Fruit fly (Drosophila melanogaster) whole organism: ENCODE measurements around the gene mRpL19.

Experiments used
- CG8478 ChIP-seq: fragments of >200 bp; optimal IDR thresholded peaks from 2 replicates; lab custom pipeline; 2018; ENCODE audit warnings: inconsistent platforms
- Dll ChIP-seq: fragments of >200 bp; optimal IDR thresholded peaks from 2 replicates; lab custom pipeline; 2017
- psq ChIP-seq: fragments of >200 bp; optimal IDR thresholded peaks from 2 replicates; lab custom pipeline; 2017
- usp ChIP-seq: fragments of >200 bp; optimal IDR thresholded peaks from 2 replicates; lab custom pipeline; 2017; ENCODE audit warnings: missing biosample characterization, missing genetic modification characterization, mixed read lengths

DNA sequence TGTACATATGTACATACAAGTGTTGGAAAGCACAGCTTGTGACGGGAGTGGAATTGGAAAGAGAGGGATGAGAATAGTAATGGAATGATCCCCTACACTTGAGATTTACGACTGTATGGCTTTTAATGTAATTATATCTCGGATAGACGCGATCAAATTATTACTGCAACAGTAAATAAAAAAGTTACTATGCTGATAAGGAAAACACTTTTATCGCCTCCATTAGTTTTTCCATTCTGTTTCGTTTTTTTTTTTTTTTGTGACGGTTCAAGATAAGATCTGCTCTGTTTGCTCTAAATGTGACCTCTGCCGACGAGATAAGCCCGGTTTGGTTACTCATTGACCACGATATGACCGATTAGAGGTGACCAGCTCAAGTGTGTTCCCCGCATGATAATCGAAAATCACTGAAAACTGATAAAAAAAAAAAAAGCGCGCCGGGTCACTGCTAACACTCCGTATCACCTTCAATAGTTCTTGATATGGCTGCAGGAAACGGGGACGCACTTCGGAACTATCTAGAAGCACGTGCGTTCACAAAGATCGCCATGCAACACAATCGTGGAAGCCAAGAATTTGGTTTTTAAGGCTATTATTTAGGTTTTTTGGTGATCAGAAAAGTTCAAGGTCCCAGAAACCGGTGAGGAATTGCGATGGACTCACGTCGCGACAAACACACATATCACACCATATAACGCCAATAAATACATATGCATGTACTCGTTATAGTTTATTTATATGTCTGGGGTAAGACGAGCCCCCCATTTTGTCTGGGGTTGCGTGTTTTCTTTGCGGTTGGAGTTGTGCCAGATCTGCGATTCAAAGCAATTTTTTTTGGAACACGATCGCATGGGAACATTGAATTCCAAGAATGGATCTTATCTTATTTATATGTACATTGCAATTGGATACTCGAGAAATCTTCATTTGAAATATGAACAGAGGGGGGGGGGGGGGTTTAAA is 3.1 kb upstream of the mRpL19 start, which contains the start of gene p:
- TF ChIP-seq Dll (lab: Kevin White, UChicago) (no peak), psq (lab: Kevin White, UChicago) (no peak), usp (no peak), CG8478 (lab: Kevin White, UChicago) (no peak)
